Worm (Caenorhabditis elegans) whole organism, L2 larva: ENCODE measurements around the gene Y53F4B.21.
A peak's percentile ranks its signal among the peaks of the same experiment; 100 is the strongest.

Experiments
- C34F6.9 ChIP-seq: fragments of 150-350 bp; optimal IDR thresholded peaks from 2 replicates; lab custom pipeline; 2014; ENCODE audit warnings: missing biosample characterization, missing genetic modification characterization
- F13H6.1 ChIP-seq: sonication (generic microtip); optimal IDR thresholded peaks from 2 replicates; lab custom pipeline; 2016; ENCODE audit warnings: missing genetic modification characterization, missing compliant biosample characterization
- Y55F3AM.14 ChIP-seq: fragments of 200-800 bp; sonication (Bioruptor generic); optimal IDR thresholded peaks from 2 replicates; lab custom pipeline; 2018; ENCODE audit warnings: mild to moderate bottlenecking, missing genetic modification characterization, missing compliant biosample characterization
- ZK546.5 ChIP-seq: sonication (generic microtip); optimal IDR thresholded peaks from 2 replicates; lab custom pipeline; 2017; ENCODE audit warnings: missing biosample characterization, missing genetic modification characterization
- alr-1 ChIP-seq: fragments of 150-350 bp; optimal IDR thresholded peaks from 2 replicates; lab custom pipeline; 2014; ENCODE audit warnings: missing biosample characterization, missing genetic modification characterization
- blmp-1 ChIP-seq: sonication (generic microtip); optimal IDR thresholded peaks from 2 replicates; lab custom pipeline; 2017; ENCODE audit warnings: missing genetic modification characterization, mild to moderate bottlenecking, missing compliant biosample characterization, antibody characterized with exemption, moderate library complexity; ENCODE audit not compliant: insufficient read depth
- ceh-16 ChIP-seq: fragments of 150-350 bp; optimal IDR thresholded peaks from 2 replicates; lab custom pipeline; 2014; ENCODE audit warnings: missing biosample characterization, missing genetic modification characterization
- crh-2 ChIP-seq: sonication (generic microtip); optimal IDR thresholded peaks from 2 replicates; lab custom pipeline; 2017; ENCODE audit warnings: missing biosample characterization, missing genetic modification characterization
- dmd-4 ChIP-seq: sonication (generic microtip); optimal IDR thresholded peaks from 2 replicates; lab custom pipeline; 2017; ENCODE audit warnings: missing biosample characterization, missing genetic modification characterization
- elt-3 ChIP-seq: sonication (generic microtip); optimal IDR thresholded peaks from 2 replicates; lab custom pipeline; 2017; ENCODE audit warnings: missing biosample characterization, missing genetic modification characterization
- fos-1 ChIP-seq: fragments of 150-350 bp; optimal IDR thresholded peaks from 2 replicates; lab custom pipeline; 2014; ENCODE audit warnings: missing biosample characterization, missing genetic modification characterization
- lin-11 ChIP-seq: fragments of 150-350 bp; sonication (generic microtip); optimal IDR thresholded peaks from 2 replicates; lab custom pipeline; 2014; ENCODE audit warnings: missing biosample characterization, missing genetic modification characterization, inconsistent platforms, mixed read lengths
- lin-13 ChIP-seq: fragments of 150-350 bp; optimal IDR thresholded peaks from 2 replicates; lab custom pipeline; 2014; ENCODE audit warnings: missing biosample characterization, missing genetic modification reagents, missing genetic modification characterization
- lin-39 ChIP-seq: fragments of 150-350 bp; optimal IDR thresholded peaks from 2 replicates; lab custom pipeline; 2014; ENCODE audit warnings: missing biosample characterization, missing genetic modification reagents, missing genetic modification characterization
- lsy-2 ChIP-seq, 2 experiments: fragments of 150-350 bp in 1 of 2; sonication (generic microtip) in 1 of 2; optimal IDR thresholded peaks; 2 replicates each; lab custom pipeline; 2014 to 2017; ENCODE audit warnings: missing biosample characterization in 2 of 2, missing genetic modification characterization in 2 of 2
- mab-5 ChIP-seq: fragments of 150-350 bp; optimal IDR thresholded peaks from 2 replicates; lab custom pipeline; 2014; ENCODE audit warnings: missing biosample characterization, missing genetic modification characterization
- mbf-1 ChIP-seq: sonication (generic microtip); optimal IDR thresholded peaks from 2 replicates; lab custom pipeline; 2017; ENCODE audit warnings: missing biosample characterization, missing genetic modification characterization
- nhr-10 ChIP-seq: sonication (generic microtip); optimal IDR thresholded peaks from 2 replicates; lab custom pipeline; 2017; ENCODE audit warnings: missing biosample characterization, missing genetic modification characterization
- nhr-11 ChIP-seq: fragments of 150-350 bp; optimal IDR thresholded peaks from 2 replicates; lab custom pipeline; 2014; ENCODE audit warnings: missing biosample characterization, missing genetic modification characterization
- nhr-12 ChIP-seq: fragments of 150-350 bp; optimal IDR thresholded peaks from 2 replicates; lab custom pipeline; 2014; ENCODE audit warnings: missing biosample characterization, missing genetic modification characterization
- nhr-129 ChIP-seq: fragments of 150-350 bp; optimal IDR thresholded peaks from 2 replicates; lab custom pipeline; 2014; ENCODE audit warnings: missing biosample characterization, missing genetic modification characterization
- nhr-21 ChIP-seq: fragments of 150-350 bp; optimal IDR thresholded peaks from 2 replicates; lab custom pipeline; 2014; ENCODE audit warnings: missing biosample characterization, missing genetic modification characterization
- nhr-23 ChIP-seq: fragments of 150-350 bp; optimal IDR thresholded peaks from 2 replicates; lab custom pipeline; 2014; ENCODE audit warnings: missing biosample characterization, missing genetic modification reagents, missing genetic modification characterization
- nhr-237 ChIP-seq: fragments of 150-350 bp; optimal IDR thresholded peaks from 2 replicates; lab custom pipeline; 2014; ENCODE audit warnings: missing biosample characterization, missing genetic modification characterization
- nhr-25 ChIP-seq: fragments of 150-350 bp; sonication (generic microtip); optimal IDR thresholded peaks from 3 replicates; lab custom pipeline; 2014; ENCODE audit warnings: missing biosample characterization, missing genetic modification characterization
- nhr-6 ChIP-seq: fragments of 150-350 bp; optimal IDR thresholded peaks from 2 replicates; lab custom pipeline; 2014; ENCODE audit warnings: missing biosample characterization, missing genetic modification characterization
- peb-1 ChIP-seq: fragments of 150-350 bp; optimal IDR thresholded peaks from 2 replicates; lab custom pipeline; 2014; ENCODE audit warnings: missing biosample characterization, missing genetic modification characterization
- sem-4 ChIP-seq: fragments of 150-350 bp; optimal IDR thresholded peaks from 2 replicates; lab custom pipeline; 2014; ENCODE audit warnings: missing biosample characterization, missing genetic modification reagents, missing genetic modification characterization
- skn-1 ChIP-seq: sonication (generic microtip); optimal IDR thresholded peaks from 2 replicates; lab custom pipeline; 2017; ENCODE audit warnings: missing biosample characterization, missing genetic modification characterization
- sma-3 ChIP-seq: sonication (generic microtip); optimal IDR thresholded peaks from 2 replicates; lab custom pipeline; 2016; ENCODE audit warnings: missing genetic modification reagents, missing genetic modification characterization, missing compliant biosample characterization
- sma-9 ChIP-seq, 2 experiments: fragments of 150-350 bp in 1 of 2; sonication (generic microtip) in 1 of 2; optimal IDR thresholded peaks; 2 replicates each; lab custom pipeline; 2014 to 2016; ENCODE audit warnings: missing genetic modification characterization in 2 of 2, mild to moderate bottlenecking in 1 of 2, missing biosample characterization in 1 of 2, missing compliant biosample characterization in 1 of 2, missing genetic modification reagents in 1 of 2, moderate library complexity in 1 of 2
- snpc-4 ChIP-seq: fragments of 150-350 bp; optimal IDR thresholded peaks from 2 replicates; lab custom pipeline; 2014; ENCODE audit warnings: missing biosample characterization, missing genetic modification characterization
- unc-55 ChIP-seq: fragments of 150-350 bp; sonication (generic microtip); optimal IDR thresholded peaks from 3 replicates; lab custom pipeline; 2014; ENCODE audit warnings: missing biosample characterization, missing genetic modification reagents, missing genetic modification characterization
- unc-62 ChIP-seq: fragments of 150-350 bp; optimal IDR thresholded peaks from 2 replicates; lab custom pipeline; 2014; ENCODE audit warnings: missing biosample characterization, missing genetic modification reagents, missing genetic modification characterization
- zag-1 ChIP-seq: fragments of 150-350 bp; optimal IDR thresholded peaks from 2 replicates; lab custom pipeline; 2014; ENCODE audit warnings: missing biosample characterization, missing genetic modification characterization
- ztf-1 ChIP-seq: fragments of 200-800 bp; sonication (Bioruptor generic); conservative IDR thresholded peaks from 2 replicates; pipeline ENCODE4 v1.3.6; 2022; ENCODE audit warnings: missing genetic modification characterization, missing compliant biosample characterization
- ztf-11 ChIP-seq: sonication (generic microtip); optimal IDR thresholded peaks from 2 replicates; lab custom pipeline; 2017; ENCODE audit warnings: missing biosample characterization, missing genetic modification characterization
- ztf-4 ChIP-seq: fragments of 150-350 bp; optimal IDR thresholded peaks from 2 replicates; lab custom pipeline; 2014; ENCODE audit warnings: missing biosample characterization, missing genetic modification characterization

Y53F4B.21 gene

DNA sequence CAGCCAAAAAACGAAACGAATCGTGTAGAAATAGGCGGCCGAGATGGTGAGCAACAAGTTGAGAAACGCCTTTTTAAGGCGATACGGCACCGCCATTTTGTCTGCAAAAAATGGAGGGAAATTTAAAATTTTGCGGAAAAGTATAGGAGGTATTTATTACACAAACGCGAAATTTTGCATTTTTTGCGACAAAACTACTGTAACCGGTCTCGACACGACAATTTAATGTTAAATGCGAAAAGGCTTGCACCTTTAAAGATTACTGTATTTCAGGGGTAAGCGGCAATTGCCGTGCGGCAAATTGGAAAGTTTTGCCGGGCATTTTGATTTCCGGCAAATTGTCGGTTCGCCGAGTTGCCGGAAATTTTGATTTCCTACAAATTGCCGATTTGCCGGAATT lies 18.4 kb upstream of the Y53F4B.21 start, which contains the start of gene Y53F4B.18:
Gene Y53F4B.18, minus strand, starts transcription at position 101 of the 400 bp plus-strand sequence.
- no peak for TF ChIP-seq sma-3
- no peak for TF ChIP-seq lin-11 (tag; lab: Kevin White, UChicago)
- no peak for TF ChIP-seq nhr-23 (tag; lab: Kevin White, UChicago)
- TF ChIP-seq lsy-2 (tag; optimal IDR thresholded peaks at IDR 0.05; lab: Kevin White, UChicago), result no peak
- TF ChIP-seq zag-1 (tag; lab: Kevin White, UChicago), result no peak
- TF ChIP-seq alr-1, result no peak
- TF ChIP-seq unc-55 (GFP tag; lab: Kevin White, UChicago), result no peak
- no peak for TF ChIP-seq nhr-6
- TF ChIP-seq, all 48 proteins: peak for 0

DNA sequence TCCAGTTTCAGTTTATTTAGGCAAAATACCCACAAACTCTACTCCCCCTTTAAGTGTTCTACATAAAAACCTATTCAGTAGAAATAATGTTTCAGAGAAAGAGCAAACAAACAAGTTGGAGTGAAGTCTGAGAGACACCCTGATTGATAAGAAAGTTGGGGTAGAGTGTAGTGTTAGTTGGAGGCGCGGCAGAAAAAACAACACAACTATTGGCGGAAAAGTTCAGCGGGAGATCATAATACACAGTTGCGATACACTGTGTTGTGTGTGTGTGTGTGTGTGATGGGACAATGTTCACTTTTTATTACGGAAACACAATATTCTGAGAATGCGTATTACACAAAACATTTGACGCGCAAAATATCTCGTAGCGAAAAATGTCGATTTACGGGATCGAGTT lies 15.2 kb upstream of the Y53F4B.21 start:
- TF ChIP-seq skn-1 (tag; lab: Kevin White, UChicago), result no peak
- TF ChIP-seq dmd-4, result no peak
- peak; percentile 18 for TF ChIP-seq sma-3
- TF ChIP-seq fos-1 (tag; lab: Kevin White, UChicago), result no peak
- no peak for TF ChIP-seq snpc-4 (tag; lab: Kevin White, UChicago)
- TF ChIP-seq nhr-129 (tag; lab: Kevin White, UChicago), result peak; percentile 43
- TF ChIP-seq F13H6.1 (tag; lab: Kevin White, UChicago), result peak; percentile 2
- no peak for TF ChIP-seq ZK546.5 (tag; lab: Kevin White, UChicago)
- no peak for TF ChIP-seq mbf-1
- no peak for TF ChIP-seq crh-2 (tag; lab: Kevin White, UChicago)
- TF ChIP-seq, all 48 proteins: peak for 3

DNA sequence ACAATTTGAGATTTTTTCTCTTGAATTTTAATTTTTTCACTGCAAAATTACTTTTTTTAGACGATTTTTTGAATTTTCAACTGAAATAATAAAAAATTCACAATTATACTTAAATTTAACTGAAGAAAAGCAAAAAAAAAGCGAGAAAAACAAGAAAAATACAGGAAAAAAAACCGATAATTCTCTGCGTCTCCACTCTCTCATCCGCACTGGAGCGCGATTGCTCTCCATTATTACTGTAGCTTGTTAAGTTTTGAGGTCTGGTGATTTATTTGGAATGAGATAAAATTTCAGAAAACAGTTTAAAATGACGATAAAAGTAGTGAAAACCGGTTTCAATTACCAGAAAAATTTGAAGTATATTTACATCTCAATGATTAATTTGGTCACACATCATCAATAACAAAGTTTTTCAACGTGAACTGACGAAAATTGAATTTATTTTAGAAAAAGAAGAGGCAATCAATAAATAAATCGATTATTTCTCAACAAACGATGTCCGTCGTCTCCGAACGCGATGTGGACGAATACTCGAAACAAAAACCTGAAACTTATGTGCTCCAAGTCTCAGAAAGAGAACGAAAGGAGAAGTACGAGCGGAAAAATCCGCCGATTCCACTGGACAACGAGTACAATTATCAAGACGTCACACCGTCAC lies 13.1 kb upstream of the Y53F4B.21 start, which contains the start of gene Y53F4B.19:
Gene Y53F4B.19, plus strand, starts transcription at position 157 of the 658 bp plus-strand sequence.
- no peak for TF ChIP-seq nhr-10 (tag; lab: Kevin White, UChicago)
- TF ChIP-seq, all 48 proteins: peak for 0

DNA sequence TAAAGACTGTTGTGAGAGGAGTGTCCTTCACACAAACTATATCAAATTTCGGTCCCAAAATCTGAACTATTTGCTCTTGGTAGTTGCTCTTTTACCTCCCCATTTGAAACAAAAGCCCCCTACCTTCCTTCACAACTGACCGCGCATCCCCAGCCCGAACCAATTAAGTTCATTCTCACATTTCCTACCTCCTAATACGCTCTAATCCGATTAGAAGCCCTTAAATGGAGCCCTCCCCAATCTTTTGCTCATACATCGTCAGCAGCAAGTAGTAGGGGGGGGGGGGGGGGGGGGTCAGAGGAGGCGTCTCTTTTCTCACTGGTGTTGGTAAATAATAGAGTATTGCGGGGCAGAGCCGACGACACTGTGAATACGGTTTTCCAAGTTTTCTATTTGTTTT lies 9.4 kb upstream of the Y53F4B.21 start:
- TF ChIP-seq mab-5 (tag; lab: Kevin White, UChicago) (no peak), F13H6.1 (tag; lab: Kevin White, UChicago) (no peak)

DNA sequence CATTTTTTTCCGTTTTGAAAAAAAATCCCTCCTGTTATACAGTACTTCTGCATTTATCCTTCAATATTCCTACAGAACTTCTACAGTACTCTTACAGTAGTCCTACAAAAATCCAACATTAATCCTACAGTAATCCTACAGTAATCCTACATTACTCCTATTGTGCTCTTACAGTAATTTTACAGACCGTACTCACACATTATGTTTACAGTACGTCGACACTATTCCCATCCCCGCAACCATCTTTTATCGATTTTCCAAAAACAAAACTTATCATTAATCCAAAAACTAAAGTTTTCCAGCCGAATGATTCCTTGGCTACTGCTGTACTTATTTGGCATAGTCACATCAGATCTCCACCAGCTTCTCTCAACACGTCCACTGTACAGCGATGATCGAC lies 5.8 kb upstream of the Y53F4B.21 start, which contains the start of gene Y53F4B.20:
Gene Y53F4B.20, plus strand, starts transcription at position 301 of the 400 bp plus-strand sequence.
- TF ChIP-seq nhr-23 (tag; lab: Kevin White, UChicago), result no peak
- no peak for TF ChIP-seq sma-9 (GFP tag; optimal IDR thresholded peaks at IDR 0.05; lab: Kevin White, UChicago)
- TF ChIP-seq sma-9 (tag; optimal IDR thresholded peaks at IDR 0.05; lab: Kevin White, UChicago), result no peak
- no peak for TF ChIP-seq sma-3
- no peak for TF ChIP-seq C34F6.9 (tag; lab: Kevin White, UChicago)
- TF ChIP-seq ZK546.5 (tag; lab: Kevin White, UChicago), result no peak
- TF ChIP-seq peb-1 (tag; lab: Kevin White, UChicago), result no peak
- TF ChIP-seq ztf-11 (tag; lab: Kevin White, UChicago), result no peak
- TF ChIP-seq nhr-237 (tag; lab: Kevin White, UChicago), result no peak

DNA sequence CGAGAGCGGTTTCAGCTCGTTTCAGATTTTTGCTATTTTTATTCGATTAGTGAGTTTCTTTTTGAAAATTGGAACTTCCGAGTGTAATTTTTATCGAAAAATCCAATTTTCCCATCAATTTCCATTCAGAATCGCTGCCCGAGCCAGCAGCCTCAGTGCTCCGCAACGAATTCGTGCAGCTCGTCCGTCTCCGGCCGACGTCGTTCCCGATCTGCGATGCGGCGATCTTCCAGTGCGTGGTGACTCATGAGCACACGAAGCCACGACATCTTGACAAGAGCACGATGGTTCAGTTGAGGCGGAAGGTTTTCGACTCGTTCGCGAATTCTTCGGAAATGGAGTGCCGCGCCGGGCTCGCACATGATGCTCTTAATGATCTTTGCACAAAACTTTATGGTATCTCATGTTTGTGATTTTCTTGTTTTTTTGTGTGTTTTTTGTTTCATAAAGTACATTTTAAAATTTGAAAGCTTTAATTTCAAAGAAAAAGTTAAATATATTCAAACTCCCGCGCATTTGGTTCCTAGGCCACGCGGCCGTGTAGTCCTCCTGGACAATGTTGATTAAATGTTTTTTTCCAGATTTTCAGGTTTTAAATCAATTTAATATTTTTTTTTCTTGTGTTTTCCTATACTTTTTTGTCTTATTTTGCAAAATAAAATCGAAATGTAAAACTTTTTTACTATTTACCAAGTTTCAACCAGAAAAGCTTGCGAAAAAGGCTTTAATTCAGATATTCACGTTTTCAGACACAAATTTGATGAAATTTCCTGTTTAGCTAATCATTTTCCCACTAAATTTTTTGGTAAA lies 689 bp upstream of the Y53F4B.21 start:
- TF ChIP-seq sem-4 (no peak), crh-2 (tag; lab: Kevin White, UChicago) (peak; percentile 32), lin-13 (GFP tag; lab: Kevin White, UChicago) (peak; percentile 53), nhr-237 (tag; lab: Kevin White, UChicago) (no peak), lsy-2 (tag; optimal IDR thresholded peaks at IDR 0.05; lab: Kevin White, UChicago) (peak; percentile 62 to 78), nhr-21 (tag; lab: Kevin White, UChicago) (no peak), blmp-1 (tag; lab: Kevin White, UChicago) (no peak), ceh-16 (tag; lab: Kevin White, UChicago) (no peak), ztf-4 (tag; lab: Kevin White, UChicago) (no peak), ZK546.5 (tag; lab: Kevin White, UChicago) (no peak), peb-1 (tag; lab: Kevin White, UChicago) (no peak), nhr-12 (tag; lab: Kevin White, UChicago) (no peak), zag-1 (tag; lab: Kevin White, UChicago) (no peak), nhr-129 (tag; lab: Kevin White, UChicago) (no peak), unc-62 (GFP tag; lab: Kevin White, UChicago) (no peak), ztf-11 (tag; lab: Kevin White, UChicago) (no peak), ztf-1 (GFP tag; lab: Robert Waterston, UW) (no peak), elt-3 (tag; lab: Kevin White, UChicago) (no peak), C34F6.9 (tag; lab: Kevin White, UChicago) (peak; percentile 27), nhr-11 (tag; lab: Kevin White, UChicago) (no peak), Y55F3AM.14 (GFP tag; lab: Kevin White, UChicago) (no peak), sma-3 (peak; percentile 76), nhr-25 (tag; lab: Kevin White, UChicago) (peak; percentile 14), unc-55 (GFP tag; lab: Kevin White, UChicago) (peak; percentile 60), F13H6.1 (tag; lab: Kevin White, UChicago) (peak; percentile 61), lin-39 (tag; lab: Kevin White, UChicago) (no peak), nhr-23 (tag; lab: Kevin White, UChicago) (no peak)
